Worm (Caenorhabditis elegans) whole organism, L3 larva: Measurements from ENCODE around the gene Y113G7C.1.

Experiments
- R02D3.7 ChIP-seq: fragments of 150-350 bp; optimal IDR thresholded peaks from 2 replicates; lab custom pipeline; 2014; ENCODE audit warnings: missing biosample characterization, missing genetic modification characterization
- ama-1 ChIP-seq: fragments of 150-350 bp; optimal IDR thresholded peaks from 2 replicates; lab custom pipeline; 2018
- ceh-16 ChIP-seq: sonication (generic microtip); optimal IDR thresholded peaks from 2 replicates; lab custom pipeline; 2017; ENCODE audit warnings: missing biosample characterization, missing genetic modification characterization
- ceh-28 ChIP-seq: fragments of 150-350 bp; optimal IDR thresholded peaks from 2 replicates; lab custom pipeline; 2014; ENCODE audit warnings: missing biosample characterization, missing genetic modification reagents, missing genetic modification characterization
- ceh-82 ChIP-seq: fragments of 150-350 bp; optimal IDR thresholded peaks from 2 replicates; lab custom pipeline; 2014; ENCODE audit warnings: missing biosample characterization, missing genetic modification characterization
- elt-1 ChIP-seq: fragments of 150-350 bp; optimal IDR thresholded peaks from 2 replicates; lab custom pipeline; 2014; ENCODE audit warnings: missing biosample characterization, missing genetic modification characterization
- lin-39 ChIP-seq: fragments of 150-350 bp; optimal IDR thresholded peaks from 2 replicates; lab custom pipeline; 2018; ENCODE audit warnings: missing biosample characterization, missing genetic modification reagents, missing genetic modification characterization
- nhr-25 ChIP-seq: sonication (generic microtip); optimal IDR thresholded peaks from 2 replicates; lab custom pipeline; 2017; ENCODE audit warnings: missing biosample characterization, missing genetic modification characterization
- snpc-4 ChIP-seq: fragments of 150-350 bp; optimal IDR thresholded peaks from 2 replicates; lab custom pipeline; 2014; ENCODE audit warnings: missing biosample characterization, missing genetic modification characterization

DNA sequence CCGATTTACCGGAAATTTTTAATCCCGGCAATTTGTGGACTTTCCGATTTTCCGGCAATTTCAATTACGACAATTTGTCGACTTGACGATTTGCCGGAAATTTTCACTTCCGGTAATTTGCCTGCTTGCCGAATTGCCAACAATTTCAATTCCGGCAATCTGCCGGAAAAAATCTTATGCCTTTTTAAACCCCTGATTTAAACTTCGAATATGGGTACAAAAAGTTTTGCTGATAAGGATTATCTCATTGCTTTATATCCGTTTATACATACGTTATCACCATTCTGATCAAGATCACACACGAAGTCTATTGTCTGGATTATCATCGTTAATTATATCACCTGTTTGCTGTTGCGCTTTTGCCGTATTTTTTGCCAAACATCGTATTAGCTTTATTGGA is 38.9 kb downstream of the Y113G7C.1 start, which contains the start of gene grd-11:
- TF ChIP-seq nhr-25 (tag; lab: Kevin White, UChicago) (no peak), snpc-4 (tag; lab: Kevin White, UChicago) (no peak), ama-1 (lab: Kevin White, UChicago) (no peak), R02D3.7 (no peak), ceh-16 (tag; lab: Kevin White, UChicago) (no peak), ceh-28 (no peak), elt-1 (tag; lab: Kevin White, UChicago) (no peak), lin-39 (tag; lab: Kevin White, UChicago) (no peak), ceh-82 (tag; lab: Kevin White, UChicago) (no peak)
